Worm (Caenorhabditis elegans) whole organism, midembryonic: ENCODE measurements around the gene lpr-5.

Source experiments
- T22C8.4 ChIP-seq: fragments of 200-800 bp; sonication (Bioruptor generic); IDR thresholded peaks from 2 replicates; pipeline ENCODE4 v1.3.6; 2022; ENCODE audit warnings: missing genetic modification characterization, missing compliant biosample characterization
- cog-1 ChIP-seq: sonication (generic microtip); optimal IDR thresholded peaks from 2 replicates; lab custom pipeline; 2016; ENCODE audit warnings: missing genetic modification characterization, missing compliant biosample characterization
- flt-1 ChIP-seq: fragments of 200-800 bp; sonication (Bioruptor generic); IDR thresholded peaks from 2 replicates; pipeline ENCODE4 v1.3.6; 2022; ENCODE audit warnings: missing genetic modification characterization, missing compliant biosample characterization
- ref-1 ChIP-seq: fragments of 200-800 bp; sonication (Bioruptor generic); conservative IDR thresholded peaks from 2 replicates; pipeline ENCODE4 v1.3.6; 2022; ENCODE audit warnings: missing genetic modification reagents, missing genetic modification characterization, missing compliant biosample characterization
- ztf-23 ChIP-seq: fragments of 200-800 bp; sonication (Bioruptor generic); IDR thresholded peaks from 2 replicates; pipeline ENCODE4 v1.3.6; 2022; ENCODE audit warnings: missing genetic modification reagents, missing genetic modification characterization, missing compliant biosample characterization
- ztf-29 ChIP-seq: fragments of 200-800 bp; sonication (Bioruptor generic); IDR thresholded peaks from 2 replicates; pipeline ENCODE4 v1.3.6; 2022; ENCODE audit warnings: missing genetic modification reagents, missing genetic modification characterization, missing compliant biosample characterization

- TF ChIP-seq cog-1 (no peak), ztf-29 (GFP tag; lab: Robert Waterston, UW) (no peak), flt-1 (GFP tag; lab: Robert Waterston, UW) (no peak), ztf-23 (GFP tag; lab: Robert Waterston, UW) (no peak), ref-1 (no peak), T22C8.4 (GFP tag; lab: Robert Waterston, UW) (no peak)
These were observed 45.8 kb upstream of the lpr-5 start, which contains the start of gene egl-15 for ce11 chrX:11016100-11016499.
